Worm (Caenorhabditis elegans) whole organism, L3 larva: ENCODE data around the gene ZK470.6.

Source experiments
- R02D3.7 ChIP-seq: fragments of 150-350 bp; optimal IDR thresholded peaks from 2 replicates; lab custom pipeline; 2014; ENCODE audit warnings: missing biosample characterization, missing genetic modification characterization
- ZK546.5 ChIP-seq: sonication (generic microtip); optimal IDR thresholded peaks from 2 replicates; lab custom pipeline; 2017; ENCODE audit warnings: missing biosample characterization, missing genetic modification characterization
- aly-2 ChIP-seq: fragments of 150-350 bp; optimal IDR thresholded peaks from 2 replicates; lab custom pipeline; 2014; ENCODE audit warnings: missing biosample characterization, missing genetic modification characterization
- ama-1 ChIP-seq: fragments of 150-350 bp; optimal IDR thresholded peaks from 2 replicates; lab custom pipeline; 2018
- ceh-28 ChIP-seq: fragments of 150-350 bp; optimal IDR thresholded peaks from 2 replicates; lab custom pipeline; 2014; ENCODE audit warnings: missing biosample characterization, missing genetic modification reagents, missing genetic modification characterization
- ceh-82 ChIP-seq: fragments of 150-350 bp; optimal IDR thresholded peaks from 2 replicates; lab custom pipeline; 2014; ENCODE audit warnings: missing biosample characterization, missing genetic modification characterization
- ceh-9 ChIP-seq: sonication (generic microtip); optimal IDR thresholded peaks from 2 replicates; lab custom pipeline; 2018; ENCODE audit warnings: missing biosample characterization, missing genetic modification characterization
- daf-12 ChIP-seq: fragments of 150-350 bp; optimal IDR thresholded peaks from 2 replicates; lab custom pipeline; 2014; ENCODE audit warnings: missing biosample characterization, missing genetic modification reagents, missing genetic modification characterization
- egl-27 ChIP-seq: sonication (generic microtip); optimal IDR thresholded peaks from 4 replicates; lab custom pipeline; 2017; ENCODE audit warnings: missing biosample characterization, missing genetic modification reagents, missing genetic modification characterization
- egl-5 ChIP-seq: fragments of 150-350 bp; optimal IDR thresholded peaks from 2 replicates; lab custom pipeline; 2017; ENCODE audit warnings: missing biosample characterization, missing genetic modification reagents, missing genetic modification characterization, inconsistent platforms
- elt-3 ChIP-seq, 3 experiments: fragments of 150-350 bp in 1 of 3; sonication (generic microtip) in 2 of 3; optimal IDR thresholded peaks; 2 replicates in 2 of 3; 4 replicates in 1 of 3; lab custom pipeline; 2014 to 2017; ENCODE audit warnings: missing biosample characterization in 3 of 3, missing genetic modification characterization in 3 of 3
- fkh-10 ChIP-seq: sonication (generic microtip); optimal IDR thresholded peaks from 2 replicates; lab custom pipeline; 2017; ENCODE audit warnings: missing biosample characterization, missing genetic modification reagents, missing genetic modification characterization
- fkh-2 ChIP-seq: fragments of 150-350 bp; optimal IDR thresholded peaks from 2 replicates; lab custom pipeline; 2014; ENCODE audit warnings: missing biosample characterization, missing genetic modification reagents, missing genetic modification characterization
- fos-1 ChIP-seq: fragments of 150-350 bp; optimal IDR thresholded peaks from 2 replicates; lab custom pipeline; 2014; ENCODE audit warnings: missing biosample characterization, missing genetic modification characterization
- hmg-11 ChIP-seq: sonication (generic microtip); optimal IDR thresholded peaks from 2 replicates; lab custom pipeline; 2016; ENCODE audit warnings: missing genetic modification characterization, missing compliant biosample characterization
- lin-15B ChIP-seq: fragments of 150-350 bp; optimal IDR thresholded peaks from 2 replicates; lab custom pipeline; 2014; ENCODE audit warnings: missing biosample characterization, missing genetic modification characterization
- lin-39 ChIP-seq: fragments of 150-350 bp; optimal IDR thresholded peaks from 2 replicates; lab custom pipeline; 2018; ENCODE audit warnings: missing biosample characterization, missing genetic modification reagents, missing genetic modification characterization
- lsy-12 ChIP-seq: sonication (generic microtip); optimal IDR thresholded peaks from 2 replicates; lab custom pipeline; 2016; ENCODE audit warnings: mild to moderate bottlenecking, missing genetic modification characterization, missing compliant biosample characterization
- mdl-1 ChIP-seq: fragments of 150-350 bp; optimal IDR thresholded peaks from 2 replicates; lab custom pipeline; 2014; ENCODE audit warnings: missing biosample characterization, missing genetic modification characterization
- mml-1 ChIP-seq: fragments of 150-350 bp; sonication (generic microtip); optimal IDR thresholded peaks from 3 replicates; lab custom pipeline; 2014; ENCODE audit warnings: missing biosample characterization, missing genetic modification characterization
- nfya-1 ChIP-seq: sonication (generic microtip); optimal IDR thresholded peaks from 2 replicates; lab custom pipeline; 2017; ENCODE audit warnings: missing genetic modification characterization, mild to moderate bottlenecking, missing compliant biosample characterization, antibody characterized with exemption, moderate library complexity; ENCODE audit not compliant: insufficient read depth
- nhr-11 ChIP-seq: fragments of 150-350 bp; optimal IDR thresholded peaks from 2 replicates; lab custom pipeline; 2014; ENCODE audit warnings: missing biosample characterization, missing genetic modification characterization
- nhr-12 ChIP-seq: fragments of 150-350 bp; optimal IDR thresholded peaks from 2 replicates; lab custom pipeline; 2014; ENCODE audit warnings: missing biosample characterization, missing genetic modification characterization
- nhr-237 ChIP-seq: fragments of 150-350 bp; optimal IDR thresholded peaks from 2 replicates; lab custom pipeline; 2014; ENCODE audit warnings: missing biosample characterization, missing genetic modification characterization
- nhr-25 ChIP-seq: sonication (generic microtip); optimal IDR thresholded peaks from 2 replicates; lab custom pipeline; 2017; ENCODE audit warnings: missing biosample characterization, missing genetic modification characterization
- nhr-43 ChIP-seq: sonication (generic microtip); optimal IDR thresholded peaks from 2 replicates; lab custom pipeline; 2016; ENCODE audit warnings: mild to moderate bottlenecking, missing genetic modification characterization, missing compliant biosample characterization; ENCODE audit not compliant: poor library complexity, severe bottlenecking
- nhr-76 ChIP-seq: fragments of 150-350 bp; sonication (generic microtip); optimal IDR thresholded peaks from 5 replicates; lab custom pipeline; 2014; ENCODE audit warnings: missing biosample characterization, missing genetic modification characterization
- nhr-77 ChIP-seq: fragments of 150-350 bp; optimal IDR thresholded peaks from 2 replicates; lab custom pipeline; 2014; ENCODE audit warnings: missing biosample characterization, missing genetic modification characterization
- pha-4 ChIP-seq: fragments of 150-350 bp; optimal IDR thresholded peaks from 2 replicates; lab custom pipeline; 2014; ENCODE audit warnings: missing biosample characterization, missing genetic modification reagents, missing genetic modification characterization
- pqm-1 ChIP-seq: fragments of 150-350 bp; optimal IDR thresholded peaks from 2 replicates; lab custom pipeline; 2017; ENCODE audit warnings: missing biosample characterization, missing genetic modification characterization, inconsistent platforms
- sea-2 ChIP-seq: fragments of 150-350 bp; sonication (generic microtip); optimal IDR thresholded peaks from 4 replicates; lab custom pipeline; 2014; ENCODE audit warnings: missing biosample characterization, missing genetic modification reagents, missing genetic modification characterization
- snpc-4 ChIP-seq: fragments of 150-350 bp; optimal IDR thresholded peaks from 2 replicates; lab custom pipeline; 2014; ENCODE audit warnings: missing biosample characterization, missing genetic modification characterization
- tbx-2 ChIP-seq: sonication (generic microtip); optimal IDR thresholded peaks from 2 replicates; lab custom pipeline; 2016; ENCODE audit warnings: mild to moderate bottlenecking, missing genetic modification characterization, missing compliant biosample characterization
- unc-39 ChIP-seq: sonication (generic microtip); optimal IDR thresholded peaks from 4 replicates; lab custom pipeline; 2017; ENCODE audit warnings: missing biosample characterization, missing genetic modification characterization
- unc-62 ChIP-seq: fragments of 150-350 bp; sonication (generic microtip); optimal IDR thresholded peaks from 4 replicates; lab custom pipeline; 2014; ENCODE audit warnings: missing biosample characterization, missing genetic modification reagents, missing genetic modification characterization
- zag-1 ChIP-seq: fragments of 150-350 bp; optimal IDR thresholded peaks from 2 replicates; lab custom pipeline; 2014; ENCODE audit warnings: missing biosample characterization, missing genetic modification characterization
- ztf-11 ChIP-seq: fragments of 150-350 bp; optimal IDR thresholded peaks from 2 replicates; lab custom pipeline; 2014; ENCODE audit warnings: missing biosample characterization, missing genetic modification characterization

ZK470.6 gene

DNA sequence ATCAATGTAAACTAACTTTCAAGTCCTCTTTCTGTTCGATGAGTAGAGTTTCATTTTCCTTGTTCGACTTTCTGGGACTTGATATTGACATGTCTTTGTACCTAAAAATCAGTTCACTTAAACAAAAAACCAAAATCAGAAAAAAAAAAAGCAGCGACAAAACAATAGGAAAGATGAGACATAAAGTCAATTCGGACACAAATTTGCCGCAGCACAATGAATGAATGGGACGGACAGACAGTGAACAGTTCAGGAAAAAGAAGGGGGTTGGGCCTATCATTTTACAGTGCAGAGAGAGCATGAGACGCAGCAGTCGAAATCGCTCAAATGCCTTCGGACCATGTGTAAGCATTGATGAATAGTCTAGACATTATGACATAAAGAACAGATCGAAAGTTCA, 9.4 kb upstream of the ZK470.6 start, which contains the start of gene mrp-6:
Gene mrp-6 (minus strand): TSS at position 101 of the 400 bp plus-strand sequence.
- TF ChIP-seq aly-2 (tag; lab: Kevin White, UChicago): no peak
- no peak for TF ChIP-seq ama-1 (lab: Kevin White, UChicago)
- TF ChIP-seq ceh-9 (tag; lab: Kevin White, UChicago): no peak
- no peak for TF ChIP-seq zag-1 (tag; lab: Kevin White, UChicago)
- no peak for TF ChIP-seq tbx-2
- TF ChIP-seq fkh-10 (GFP tag; lab: Kevin White, UChicago): no peak
- TF ChIP-seq unc-62 (GFP tag; lab: Kevin White, UChicago): no peak
- TF ChIP-seq, all 47 proteins: peak for 0

DNA sequence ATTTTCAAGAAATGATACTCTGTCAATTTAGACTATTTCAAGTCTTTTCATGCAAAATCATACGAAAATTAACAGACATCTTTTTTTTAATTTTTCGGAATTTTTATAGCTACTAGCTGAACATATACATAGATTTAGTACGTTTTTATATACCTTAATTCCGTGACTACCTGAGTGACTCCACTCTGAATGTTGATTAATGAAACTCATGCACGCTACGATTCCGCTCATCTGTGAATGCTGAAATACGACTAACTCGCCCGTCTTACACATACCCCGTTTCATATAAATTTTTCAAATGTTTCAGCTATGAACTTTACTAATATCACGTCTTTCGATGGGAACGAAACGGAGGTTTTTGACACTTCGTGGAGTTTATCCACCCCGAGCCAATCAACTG, 10.1 kb downstream of the ZK470.6 start, which contains the start of gene ZK470.14:
Gene ZK470.14 (plus strand): TSS at position 301 of the 400 bp plus-strand sequence.
- TF ChIP-seq egl-5 (tag; lab: Kevin White, UChicago) (no peak), mdl-1 (tag; lab: Kevin White, UChicago) (no peak), ceh-82 (no peak), nhr-237 (no peak), ceh-9 (tag; lab: Kevin White, UChicago) (no peak), tbx-2 (no peak), nfya-1 (no peak), mml-1 (tag; lab: Kevin White, UChicago) (no peak), nhr-43 (tag; lab: Kevin White, UChicago) (no peak), lsy-12 (tag; lab: Kevin White, UChicago) (no peak), fos-1 (tag; lab: Kevin White, UChicago) (no peak), R02D3.7 (no peak), pqm-1 (no peak), unc-39 (tag; lab: Kevin White, UChicago) (no peak), ceh-28 (tag; lab: Kevin White, UChicago) (no peak), lin-15B (tag; lab: Kevin White, UChicago) (no peak)

DNA sequence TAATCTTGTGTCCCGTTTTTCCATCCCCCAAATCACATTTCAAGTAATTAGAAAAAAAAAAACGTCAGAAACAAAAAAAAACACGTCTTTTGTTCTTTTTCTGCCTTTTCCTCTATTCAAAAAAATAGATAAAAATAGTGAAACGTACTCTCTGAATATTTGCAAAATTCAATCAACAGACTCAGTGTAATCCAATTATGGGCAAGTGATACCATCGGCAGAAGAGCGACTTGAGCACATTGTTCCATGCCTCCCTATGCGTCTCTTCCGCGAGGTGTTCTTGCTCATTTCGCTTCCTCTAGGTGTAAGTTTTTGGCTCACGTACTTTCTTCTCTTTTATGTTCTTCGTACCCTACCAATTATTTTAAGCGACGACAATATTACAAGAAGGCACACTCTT, 13.9 kb downstream of the ZK470.6 start, which contains the start of gene ZK470.1:
Gene ZK470.1 (plus strand): TSS at position 301 of the 400 bp plus-strand sequence.
- TF ChIP-seq nhr-237 (no peak), nhr-77 (tag; lab: Kevin White, UChicago) (no peak), nhr-25 (tag; lab: Kevin White, UChicago) (no peak), unc-62 (GFP tag; lab: Kevin White, UChicago) (no peak), hmg-11 (tag; lab: Kevin White, UChicago) (no peak), lin-39 (tag; lab: Kevin White, UChicago) (no peak), sea-2 (GFP tag; lab: Kevin White, UChicago) (no peak), lin-15B (tag; lab: Kevin White, UChicago) (no peak), daf-12 (no peak), elt-3 (tag; optimal IDR thresholded peaks at IDR 0.05; lab: Kevin White, UChicago) (no peak), nhr-11 (no peak), fkh-10 (GFP tag; lab: Kevin White, UChicago) (no peak), snpc-4 (no peak), egl-5 (tag; lab: Kevin White, UChicago) (no peak), pha-4 (tag; lab: Kevin White, UChicago) (no peak), nhr-12 (no peak), ceh-28 (tag; lab: Kevin White, UChicago) (no peak)

DNA sequence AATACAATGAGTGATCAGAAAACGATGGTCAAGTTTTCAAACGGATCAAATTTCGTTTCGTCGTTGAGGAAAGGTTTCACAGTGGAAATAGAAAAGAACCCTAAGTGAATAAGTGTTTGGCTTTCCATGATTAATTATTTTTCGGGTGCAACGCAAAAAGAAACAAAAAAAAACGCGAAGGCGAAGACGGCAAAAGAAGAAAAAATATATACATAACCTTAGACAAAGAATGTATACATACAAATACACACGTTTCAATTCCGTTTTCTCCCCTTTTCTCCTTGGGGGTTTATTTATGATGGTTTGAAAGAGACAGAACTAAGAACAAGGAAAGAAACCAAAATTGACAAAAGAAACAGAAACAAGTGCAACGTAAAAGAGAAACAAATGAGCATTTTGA, 15.4 kb downstream of the ZK470.6 start:
- TF ChIP-seq ztf-11 (no peak), fkh-2 (tag; lab: Kevin White, UChicago) (no peak), nhr-76 (no peak), mdl-1 (tag; lab: Kevin White, UChicago) (no peak), egl-5 (tag; lab: Kevin White, UChicago) (no peak), ZK546.5 (tag; lab: Kevin White, UChicago) (no peak), lin-15B (tag; lab: Kevin White, UChicago) (no peak), unc-62 (GFP tag; lab: Kevin White, UChicago) (no peak), ceh-28 (tag; lab: Kevin White, UChicago) (no peak), egl-27 (tag; lab: Kevin White, UChicago) (no peak), hmg-11 (tag; lab: Kevin White, UChicago) (no peak)
